Worm (Caenorhabditis elegans): ENCODE measurements around the gene F28A12.3.

ce11 chrV:8671568-8672123, 30.5 kb upstream of the F28A12.3 start:
- no peak for TF ChIP-seq ceh-28 (tag; optimal IDR thresholded peaks at IDR 0.05)
- no peak for TF ChIP-seq fkh-10 (GFP tag; optimal IDR thresholded peaks at IDR 0.05)
- TF ChIP-seq lin-39 (tag; optimal IDR thresholded peaks at IDR 0.05) = no peak
- TF ChIP-seq ceh-32 (tag; optimal IDR thresholded peaks at IDR 0.05; ENCODE audit: poor library complexity) = no peak
- TF ChIP-seq nhr-76 (tag; optimal IDR thresholded peaks at IDR 0.05) = no peak
- TF ChIP-seq daf-8 (GFP tag; IDR thresholded peaks at IDR 0.05) = no peak
- TF ChIP-seq ces-1 (GFP tag; optimal IDR thresholded peaks at IDR 0.05) = no peak
- TF ChIP-seq nhr-11 (tag; optimal IDR thresholded peaks at IDR 0.05) = no peak
- no peak for TF ChIP-seq daf-12 (tag; optimal IDR thresholded peaks at IDR 0.05)
- TF ChIP-seq spr-1 (tag; optimal IDR thresholded peaks at IDR 0.05) = no peak
- TF ChIP-seq nhr-25 (tag; optimal IDR thresholded peaks at IDR 0.05; ENCODE audit: borderline replicate concordance, insufficient read depth) = no peak
